Worm (Caenorhabditis elegans): Measurements from ENCODE around the gene prp-39.

prp-39 gene

ce11 chrV:5687115-5687979 is 4.9 kb upstream of the prp-39 start, which contains the start of gene F25B4.7 (continued):
- TF ChIP-seq unc-86 (tag; optimal IDR thresholded peaks at IDR 0.05) (no peak), nhr-71 (tag; optimal IDR thresholded peaks at IDR 0.05) (peak; percentile 48), elt-3 (tag; optimal IDR thresholded peaks at IDR 0.05) (peak in 2 of 6 experiments; percentile 18 to 39), lin-15B (tag; optimal IDR thresholded peaks at IDR 0.05) (peak; percentile 9), snu-23 (GFP tag; optimal IDR thresholded peaks at IDR 0.05) (peak; percentile 3), irx-1 (tag; optimal IDR thresholded peaks at IDR 0.05) (no peak), nhr-84 (tag; optimal IDR thresholded peaks at IDR 0.05) (no peak), C16A3.4 (tag; optimal IDR thresholded peaks at IDR 0.05) (peak; percentile 10), ceh-82 (tag; optimal IDR thresholded peaks at IDR 0.05) (peak in 1 of 3 experiments; percentile 12), blmp-1 (tag; optimal IDR thresholded peaks at IDR 0.05) (peak; percentile 60), grh-1 (GFP tag; IDR thresholded peaks at IDR 0.05) (no peak), Y116A8C.19 (tag; optimal IDR thresholded peaks at IDR 0.05; ENCODE audit: borderline replicate concordance) (no peak), tlp-1 (tag; optimal IDR thresholded peaks at IDR 0.05) (no peak), aha-1 (tag; optimal IDR thresholded peaks at IDR 0.05) (no peak), aly-2 (tag; optimal IDR thresholded peaks at IDR 0.05) (no peak), egl-13 (tag; optimal IDR thresholded peaks at IDR 0.05) (no peak), pax-3 (tag; optimal IDR thresholded peaks at IDR 0.05) (no peak), lin-14 (GFP tag; optimal IDR thresholded peaks at IDR 0.05) (peak; percentile 42), dsc-1 (tag; optimal IDR thresholded peaks at IDR 0.05) (no peak), hlh-17 (GFP tag; optimal IDR thresholded peaks at IDR 0.05; ENCODE audit: borderline replicate concordance) (no peak), fkh-10 (GFP tag; optimal IDR thresholded peaks at IDR 0.05) (no peak), unc-30 (tag; optimal IDR thresholded peaks at IDR 0.05) (no peak), nhr-19 (GFP tag; conservative IDR thresholded peaks at IDR 0.05) (peak; percentile 69), dpl-1 (GFP tag; optimal IDR thresholded peaks at IDR 0.05) (peak; percentile 24 to 37 (median 31)), fkh-8 (tag; optimal IDR thresholded peaks at IDR 0.05) (no peak), efl-1 (optimal IDR thresholded peaks at IDR 0.05) (peak; percentile 32 to 36), efl-1 (GFP tag; optimal IDR thresholded peaks at IDR 0.05 in 1 of 2) (peak; percentile 25 to 87)

ce11 chrV:5684534-5684933 is 2.1 kb upstream of the prp-39 start, which contains the start of the genes hmgs-1 and F25B4.4:
Gene hmgs-1 (minus strand): TSS chrV:5684589.
Gene F25B4.4 (plus strand): TSS chrV:5684873.
- TF ChIP-seq fkh-4 (tag; optimal IDR thresholded peaks at IDR 0.05; ENCODE audit: borderline replicate concordance) (peak; percentile 68), lin-13 (GFP tag; optimal IDR thresholded peaks at IDR 0.05) (peak; percentile 92), unc-86 (tag; optimal IDR thresholded peaks at IDR 0.05) (peak; percentile 90), zag-1 (tag; optimal IDR thresholded peaks at IDR 0.05) (peak; percentile 21), snpc-4 (tag; optimal IDR thresholded peaks at IDR 0.05) (peak; percentile 71), lin-14 (GFP tag; optimal IDR thresholded peaks at IDR 0.05) (peak; percentile 93), nhr-84 (tag; optimal IDR thresholded peaks at IDR 0.05) (no peak), vab-15 (tag; optimal IDR thresholded peaks at IDR 0.05) (peak; percentile 92), elt-3 (tag; optimal IDR thresholded peaks at IDR 0.05) (peak in 4 of 6 experiments; percentile 20 to 89 (median 75)), nhr-77 (tag; optimal IDR thresholded peaks at IDR 0.05) (peak; percentile 91), hpl-2 (GFP tag; optimal IDR thresholded peaks at IDR 0.05) (peak; percentile 71), ceh-90 (tag; optimal IDR thresholded peaks at IDR 0.05) (peak; percentile 59), sup-37 (GFP tag; optimal IDR thresholded peaks at IDR 0.05) (no peak), ama-1 (optimal IDR thresholded peaks at IDR 0.05) (peak; percentile 53), nhr-90 (tag; optimal IDR thresholded peaks at IDR 0.05; ENCODE audit: poor library complexity) (peak; percentile 85), snu-23 (GFP tag; optimal IDR thresholded peaks at IDR 0.05) (peak; percentile 96), nhr-12 (tag; optimal IDR thresholded peaks at IDR 0.05) (no peak), egl-27 (tag; optimal IDR thresholded peaks at IDR 0.05) (peak in 1 of 2 experiments; percentile 28), lsy-2 (tag; optimal IDR thresholded peaks at IDR 0.05) (peak; percentile 93 to 95), nhr-71 (tag; optimal IDR thresholded peaks at IDR 0.05) (peak; percentile 95), aha-1 (tag; optimal IDR thresholded peaks at IDR 0.05) (peak; percentile 28), unc-30 (tag; optimal IDR thresholded peaks at IDR 0.05) (no peak), nhr-28 (tag; optimal IDR thresholded peaks at IDR 0.05) (no peak), ceh-8 (GFP tag; optimal IDR thresholded peaks at IDR 0.05) (peak; percentile 81), jun-1 (tag; optimal IDR thresholded peaks at IDR 0.05) (peak; percentile 91), tlp-1 (tag; optimal IDR thresholded peaks at IDR 0.05) (no peak), pag-3 (tag; optimal IDR thresholded peaks at IDR 0.05; ENCODE audit: borderline replicate concordance, insufficient read depth) (peak; percentile 35), ztf-11 (tag; optimal IDR thresholded peaks at IDR 0.05) (peak in 1 of 2 experiments; percentile 73), nhr-47 (tag; optimal IDR thresholded peaks at IDR 0.05) (peak; percentile 94), hlh-17 (GFP tag; optimal IDR thresholded peaks at IDR 0.05; ENCODE audit: borderline replicate concordance) (no peak), rnt-1 (tag; optimal IDR thresholded peaks at IDR 0.05) (peak; percentile 94)
